Worm (Caenorhabditis elegans) whole organism, early embryonic: Measurements from ENCODE around the gene F28H6.4.
A peak's percentile ranks its signal among the peaks of the same experiment; 100 is the strongest.

Source experiments
- B0310.2 ChIP-seq: sonication (generic microtip); optimal IDR thresholded peaks from 2 replicates; lab custom pipeline; 2016; ENCODE audit warnings: mild to moderate bottlenecking, missing genetic modification characterization, missing compliant biosample characterization
- F13C5.2 ChIP-seq: sonication (generic microtip); optimal IDR thresholded peaks from 2 replicates; lab custom pipeline; 2017; ENCODE audit warnings: mild to moderate bottlenecking, missing genetic modification characterization, inconsistent platforms, missing compliant biosample characterization
- aly-1 ChIP-seq: sonication (generic microtip); optimal IDR thresholded peaks from 2 replicates; lab custom pipeline; 2016; ENCODE audit warnings: missing genetic modification characterization, missing compliant biosample characterization
- ama-1 ChIP-seq: fragments of 150-350 bp; optimal IDR thresholded peaks from 2 replicates; lab custom pipeline; 2014
- ceh-13 ChIP-seq: fragments of 200-800 bp; sonication (Bioruptor generic); optimal IDR thresholded peaks from 2 replicates; lab custom pipeline; 2018; ENCODE audit warnings: mild to moderate bottlenecking, missing genetic modification characterization, missing compliant biosample characterization
- ceh-36 ChIP-seq: sonication (generic microtip); optimal IDR thresholded peaks from 2 replicates; lab custom pipeline; 2016; ENCODE audit warnings: missing genetic modification characterization, inconsistent platforms, missing compliant biosample characterization
- ets-7 ChIP-seq: sonication (generic microtip); optimal IDR thresholded peaks from 2 replicates; lab custom pipeline; 2016; ENCODE audit warnings: missing genotype, missing genetic modification characterization, missing compliant biosample characterization
- flt-1 ChIP-seq: fragments of 200-800 bp; sonication (Bioruptor generic); IDR thresholded peaks from 2 replicates; pipeline ENCODE4 v1.3.6; 2022; ENCODE audit warnings: missing genetic modification characterization, missing compliant biosample characterization
- hmbx-1 ChIP-seq: sonication (generic microtip); optimal IDR thresholded peaks from 2 replicates; lab custom pipeline; 2016; ENCODE audit warnings: mild to moderate bottlenecking, missing genetic modification characterization, missing compliant biosample characterization
- hmg-4 ChIP-seq: fragments of 200-800 bp; sonication (Bioruptor generic); optimal IDR thresholded peaks from 2 replicates; lab custom pipeline; 2018; ENCODE audit warnings: mild to moderate bottlenecking, missing genetic modification characterization, missing compliant biosample characterization
- hnd-1 ChIP-seq: sonication (generic microtip); optimal IDR thresholded peaks from 2 replicates; lab custom pipeline; 2016; ENCODE audit warnings: missing genetic modification characterization, missing compliant biosample characterization
- pes-1 ChIP-seq: fragments of 200-800 bp; sonication (Bioruptor generic); IDR thresholded peaks from 2 replicates; pipeline ENCODE4 v1.3.6; 2022; ENCODE audit warnings: missing genetic modification reagents, missing genetic modification characterization, missing compliant biosample characterization
- scrt-1 ChIP-seq: fragments of 200-800 bp; sonication (Bioruptor generic); IDR thresholded peaks from 2 replicates; pipeline ENCODE4 v1.3.6; 2022; ENCODE audit warnings: missing genetic modification characterization, missing compliant biosample characterization
- sea-1 ChIP-seq: fragments of 200-800 bp; sonication (Bioruptor generic); conservative IDR thresholded peaks from 2 replicates; pipeline ENCODE4 v1.3.6; 2022; ENCODE audit warnings: missing genetic modification characterization, missing compliant biosample characterization
- tbx-11 ChIP-seq: fragments of 200-800 bp; sonication (Bioruptor generic); IDR thresholded peaks from 2 replicates; pipeline ENCODE4 v1.3.6; 2022; ENCODE audit warnings: missing genetic modification characterization, missing compliant biosample characterization
- tbx-37 ChIP-seq: fragments of 200-800 bp; sonication (Bioruptor generic); conservative IDR thresholded peaks from 2 replicates; pipeline ENCODE4 v1.3.6; 2022; ENCODE audit warnings: missing genetic modification reagents, missing genetic modification characterization, missing compliant biosample characterization
- tra-4 ChIP-seq: sonication (generic microtip); optimal IDR thresholded peaks from 2 replicates; lab custom pipeline; 2017; ENCODE audit warnings: missing genetic modification characterization, missing compliant biosample characterization

F28H6.4 gene

ce11 chrX:14127291-14127922 is at the start of gene F28H6.4:
Gene F28H6.4, plus strand, starts transcription at chrX:14127872.
- TF ChIP-seq hmbx-1 (no peak), ets-7 (tag; lab: Kevin White, UChicago) (no peak), sea-1 (GFP tag; lab: Robert Waterston, UW) (no peak), pes-1 (no peak), scrt-1 (GFP tag; lab: Robert Waterston, UW) (no peak), tbx-37 (GFP tag; lab: Robert Waterston, UW) (no peak), hnd-1 (no peak), flt-1 (no peak), hmg-4 (peak; percentile 62), F13C5.2 (tag; lab: Kevin White, UChicago) (peak; percentile 30), ceh-13 (no peak)

DNA sequence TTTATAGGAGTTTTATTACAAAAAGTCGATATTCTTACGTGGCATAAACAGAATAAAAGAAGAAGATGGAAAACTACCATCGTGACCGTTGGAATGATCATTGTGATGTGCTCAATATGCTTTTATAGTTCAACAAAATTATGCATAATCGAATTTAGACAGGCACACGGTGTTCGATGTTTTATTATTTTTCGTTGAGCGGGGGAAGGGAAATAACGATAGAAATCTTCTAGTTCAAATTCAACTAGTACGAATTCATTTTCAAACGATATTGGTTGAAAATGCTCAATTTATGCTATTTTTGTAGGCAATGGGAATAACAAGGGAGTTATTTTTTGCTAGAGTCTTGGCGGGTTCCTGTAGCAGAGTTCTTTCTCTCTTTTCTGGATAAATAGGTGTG is 49.1 kb upstream of the F28H6.4 start, which contains the start of gene C33G3.5:
C33G3.5 (minus strand) TSS at position 101 of the 400 bp plus-strand sequence.
- TF ChIP-seq tra-4 (tag; lab: Kevin White, UChicago) = no peak
- no peak for TF ChIP-seq sea-1 (GFP tag; lab: Robert Waterston, UW)
- TF ChIP-seq ceh-36 (tag; lab: Kevin White, UChicago) = no peak
- no peak for TF ChIP-seq ceh-13
- TF ChIP-seq ama-1 (lab: Kevin White, UChicago) = no peak

ce11 chrX:14084230-14084629 is 43.4 kb upstream of the F28H6.4 start, which contains the start of gene C33G3.6:
Gene C33G3.6, minus strand, starts transcription at chrX:14084330.
- no peak for TF ChIP-seq flt-1
- TF ChIP-seq scrt-1 (GFP tag; lab: Robert Waterston, UW) = no peak
- no peak for TF ChIP-seq pes-1
- TF ChIP-seq aly-1 = no peak
- TF ChIP-seq ets-7 (tag; lab: Kevin White, UChicago) = no peak
- TF ChIP-seq tbx-11 (GFP tag; lab: Robert Waterston, UW) = no peak
- no peak for TF ChIP-seq sea-1 (GFP tag; lab: Robert Waterston, UW)
- no peak for TF ChIP-seq tra-4 (tag; lab: Kevin White, UChicago)
- no peak for TF ChIP-seq hmbx-1
- TF ChIP-seq ceh-36 (tag; lab: Kevin White, UChicago) = no peak
- TF ChIP-seq tbx-37 (GFP tag; lab: Robert Waterston, UW) = no peak
- TF ChIP-seq F13C5.2 (tag; lab: Kevin White, UChicago) = no peak
- TF ChIP-seq hmg-4 = no peak
- TF ChIP-seq hnd-1 = no peak
- no peak for TF ChIP-seq ceh-13
- TF ChIP-seq ama-1 (lab: Kevin White, UChicago) = no peak
- TF ChIP-seq B0310.2 (tag; lab: Kevin White, UChicago) = no peak

DNA sequence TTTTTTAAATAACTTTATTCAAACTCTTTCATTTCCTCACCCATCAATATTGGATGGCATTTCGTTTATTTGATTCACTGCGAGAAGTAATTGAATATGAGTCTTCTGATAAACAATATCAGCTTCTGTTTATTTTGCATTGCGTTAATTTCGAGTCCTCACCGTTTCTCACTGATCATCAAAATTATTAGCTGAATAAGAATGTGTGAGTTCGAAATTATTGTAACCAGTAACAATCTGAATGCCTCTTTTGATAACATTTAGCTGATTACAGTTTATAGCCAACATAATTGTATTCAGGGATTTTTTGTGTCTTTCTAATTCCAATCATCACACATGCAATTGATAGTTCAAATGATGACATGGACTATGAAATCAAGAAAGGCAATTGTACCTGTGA is 42.5 kb upstream of the F28H6.4 start, which contains the start of gene F16B12.1:
F16B12.1 (plus strand) TSS at position 301 of the 400 bp plus-strand sequence.
- TF ChIP-seq hnd-1 = no peak
- no peak for TF ChIP-seq hmbx-1
- TF ChIP-seq ama-1 (lab: Kevin White, UChicago) = no peak
- no peak for TF ChIP-seq tbx-37 (GFP tag; lab: Robert Waterston, UW)
- TF ChIP-seq tra-4 (tag; lab: Kevin White, UChicago) = no peak
- TF ChIP-seq pes-1 = no peak
- TF ChIP-seq tbx-11 (GFP tag; lab: Robert Waterston, UW) = no peak
- no peak for TF ChIP-seq sea-1 (GFP tag; lab: Robert Waterston, UW)
- TF ChIP-seq flt-1 = no peak
- no peak for TF ChIP-seq aly-1
- TF ChIP-seq F13C5.2 (tag; lab: Kevin White, UChicago) = no peak
- TF ChIP-seq ceh-13 = no peak
- TF ChIP-seq B0310.2 (tag; lab: Kevin White, UChicago) = no peak

- no peak for TF ChIP-seq pes-1
- TF ChIP-seq F13C5.2 (tag; lab: Kevin White, UChicago) = no peak
- TF ChIP-seq B0310.2 (tag; lab: Kevin White, UChicago) = no peak
- TF ChIP-seq tbx-11 (GFP tag; lab: Robert Waterston, UW) = no peak
- no peak for TF ChIP-seq tra-4 (tag; lab: Kevin White, UChicago)
- no peak for TF ChIP-seq ceh-36 (tag; lab: Kevin White, UChicago)
- TF ChIP-seq flt-1 = no peak
- no peak for TF ChIP-seq tbx-37 (GFP tag; lab: Robert Waterston, UW)
These were observed 37.6 kb upstream of the F28H6.4 start, which contains the start of gene dsl-4 for ce11 chrX:14090089-14090488. Gene dsl-4, plus strand, starts transcription at chrX:14090389.

DNA sequence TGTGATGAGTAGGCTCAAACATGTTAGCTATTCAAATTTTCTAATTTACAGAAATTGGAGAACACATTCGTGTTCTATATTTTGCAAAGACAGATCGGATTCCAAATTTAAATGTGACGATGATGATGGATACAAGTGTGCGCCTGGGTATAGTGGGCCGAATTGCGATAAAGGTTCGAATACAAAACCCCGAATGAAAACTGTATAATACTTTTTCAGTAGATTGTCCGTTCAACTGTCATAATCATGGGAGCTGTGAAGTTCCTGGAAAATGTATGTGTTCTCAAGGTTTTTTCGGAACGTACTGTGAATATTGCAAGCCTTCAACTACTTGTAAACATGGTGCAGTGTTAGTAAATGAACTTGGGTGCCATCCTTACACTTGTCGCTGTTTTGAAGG is 36.7 kb upstream of the F28H6.4 start:
- TF ChIP-seq scrt-1 (GFP tag; lab: Robert Waterston, UW) (no peak), ceh-36 (tag; lab: Kevin White, UChicago) (no peak), ama-1 (lab: Kevin White, UChicago) (no peak)

DNA sequence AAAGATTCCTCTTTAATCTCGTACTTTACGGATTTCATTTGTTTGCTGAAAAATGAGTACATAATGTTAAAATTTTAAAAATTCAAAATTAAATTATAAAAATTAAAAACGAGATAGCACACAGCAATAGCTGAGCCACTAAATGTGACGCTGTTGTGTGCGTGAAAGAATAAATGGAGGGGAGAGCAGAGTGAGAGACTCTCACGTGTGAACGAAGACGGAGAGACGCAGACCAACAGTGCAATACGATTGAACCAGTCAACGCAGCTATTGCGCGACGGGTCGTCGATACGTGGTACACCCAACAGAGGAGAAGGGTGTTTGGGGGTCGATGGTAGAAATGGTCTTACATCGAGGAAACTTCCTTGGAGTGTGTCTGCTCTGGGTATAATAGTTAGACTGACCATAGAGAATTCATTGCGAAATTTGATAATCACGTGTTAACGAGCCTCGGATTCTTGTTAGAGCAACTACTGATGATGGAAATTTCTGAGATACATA is 29.0 kb upstream of the F28H6.4 start, which contains the start of gene F16B12.4:
F16B12.4 (minus strand) TSS at position 51 of the 501 bp plus-strand sequence.
- TF ChIP-seq hmg-4 (peak; percentile 4), aly-1 (no peak)

- TF ChIP-seq F13C5.2 (tag; lab: Kevin White, UChicago) (peak; percentile 57), hmbx-1 (no peak), aly-1 (no peak), ets-7 (tag; lab: Kevin White, UChicago) (no peak), ceh-36 (tag; lab: Kevin White, UChicago) (no peak), hnd-1 (no peak), ceh-13 (no peak), pes-1 (no peak), ama-1 (lab: Kevin White, UChicago) (no peak), hmg-4 (peak; percentile 45), tbx-11 (GFP tag; lab: Robert Waterston, UW) (no peak), tra-4 (tag; lab: Kevin White, UChicago) (no peak), sea-1 (GFP tag; lab: Robert Waterston, UW) (no peak), flt-1 (no peak)
These were observed 25.7 kb upstream of the F28H6.4 start, which contains the start of gene F16B12.6 for ce11 chrX:14101986-14102385. Gene F16B12.6, plus strand, starts transcription at chrX:14102316.
